Fruit fly (Drosophila melanogaster) whole organism, embryonic: ENCODE results near the gene Gcna.

Experiments used
- BEAF-32 ChIP-seq: fragments of 200-800 bp; sonication (Bioruptor generic); optimal IDR thresholded peaks from 3 replicates; lab custom pipeline; 2017; ENCODE audit warnings: missing biosample characterization, missing genetic modification characterization, mild to moderate bottlenecking, moderate library complexity, missing genetic modification reagents
- BtbVII ChIP-seq: fragments of 200-800 bp; sonication (Bioruptor generic); optimal IDR thresholded peaks from 3 replicates; lab custom pipeline; 2017; ENCODE audit warnings: missing biosample characterization, mild to moderate bottlenecking, missing genetic modification characterization
- CG10147 ChIP-seq: fragments of 200-800 bp; sonication (Bioruptor generic); optimal IDR thresholded peaks from 2 replicates; lab custom pipeline; 2019; ENCODE audit warnings: missing biosample characterization, mild to moderate bottlenecking, missing genetic modification characterization, moderate library complexity
- CG12942 ChIP-seq: fragments of 200-800 bp; sonication (Bioruptor generic); optimal IDR thresholded peaks from 3 replicates; lab custom pipeline; 2016; ENCODE audit warnings: missing biosample characterization, missing genetic modification characterization
- CG13123 ChIP-seq: fragments of 200-800 bp; sonication (Bioruptor generic); optimal IDR thresholded peaks from 2 replicates; lab custom pipeline; 2016; ENCODE audit warnings: missing biosample characterization, missing genetic modification characterization
- CG13775 ChIP-seq: fragments of 200-800 bp; sonication (Bioruptor generic); optimal IDR thresholded peaks from 3 replicates; lab custom pipeline; 2017; ENCODE audit warnings: missing biosample characterization, mild to moderate bottlenecking, missing genetic modification characterization
- CG1603 ChIP-seq: fragments of 200-800 bp; sonication (Bioruptor generic); optimal IDR thresholded peaks from 2 replicates; lab custom pipeline; 2019; ENCODE audit warnings: missing biosample characterization, mild to moderate bottlenecking, missing genetic modification characterization, moderate library complexity
- CG16779 ChIP-seq: fragments of 200-800 bp; sonication (Bioruptor generic); IDR thresholded peaks from 2 replicates; pipeline ENCODE4 v1.3.6; 2022; ENCODE audit warnings: missing biosample characterization, missing genetic modification characterization
- CG17361 ChIP-seq: fragments of 200-800 bp; sonication (Bioruptor generic); IDR thresholded peaks from 3 replicates; pipeline ENCODE4 v1.3.6; 2022; ENCODE audit warnings: missing biosample characterization, missing genetic modification characterization
- CG1792 ChIP-seq: fragments of 200-800 bp; sonication (Bioruptor generic); optimal IDR thresholded peaks from 2 replicates; lab custom pipeline; 2016; ENCODE audit warnings: missing biosample characterization, missing genetic modification characterization
- CG1832 ChIP-seq: fragments of 200-800 bp; sonication (Bioruptor generic); optimal IDR thresholded peaks from 2 replicates; lab custom pipeline; 2017; ENCODE audit warnings: missing biosample characterization, mild to moderate bottlenecking, missing genetic modification characterization, inconsistent platforms
- CG3065 ChIP-seq: fragments of 200-800 bp; sonication (Bioruptor generic); optimal IDR thresholded peaks from 2 replicates; lab custom pipeline; 2016; ENCODE audit warnings: missing biosample characterization, missing genetic modification characterization
- CG32772 ChIP-seq: fragments of 200-800 bp; sonication (Bioruptor generic); IDR thresholded peaks from 2 replicates; pipeline ENCODE4 v1.3.6; 2022; ENCODE audit warnings: missing biosample characterization, missing genetic modification characterization
- CG42726 ChIP-seq: fragments of 200-800 bp; sonication (Bioruptor generic); IDR thresholded peaks from 2 replicates; pipeline ENCODE4 v1.3.6; 2022; ENCODE audit warnings: missing biosample characterization, missing genetic modification characterization; ENCODE audit not compliant: partially characterized antibody
- CG8765 ChIP-seq: fragments of 200-800 bp; sonication (Bioruptor generic); IDR thresholded peaks from 2 replicates; pipeline ENCODE4 v1.3.6; 2022; ENCODE audit warnings: missing biosample characterization, missing genetic modification characterization
- CG9727 ChIP-seq: fragments of 200-800 bp; sonication (Bioruptor generic); optimal IDR thresholded peaks from 3 replicates; lab custom pipeline; 2017; ENCODE audit warnings: missing biosample characterization, mild to moderate bottlenecking, missing genetic modification characterization
- D ChIP-seq, 2 experiments: fragments of 200-800 bp in 1 of 2; fragments of >200 bp in 1 of 2; sonication (Bioruptor generic) in 1 of 2; optimal IDR thresholded peaks; 2 replicates in 1 of 2; 3 replicates in 1 of 2; lab custom pipeline; 2017; ENCODE audit warnings: mild to moderate bottlenecking in 1 of 2, missing biosample characterization in 1 of 2, missing genetic modification characterization in 1 of 2, missing genetic modification reagents in 1 of 2
- D19A ChIP-seq: fragments of 200-800 bp; optimal IDR thresholded peaks from 3 replicates; lab custom pipeline; 2019; ENCODE audit warnings: missing biosample characterization, mild to moderate bottlenecking, missing genetic modification characterization, moderate library complexity
- Dad ChIP-seq: fragments of 200-800 bp; sonication (Bioruptor generic); optimal IDR thresholded peaks from 3 replicates; lab custom pipeline; 2016; ENCODE audit warnings: missing biosample characterization, missing genetic modification characterization
- Dek ChIP-seq: fragments of 200-800 bp; sonication (Bioruptor generic); optimal IDR thresholded peaks from 3 replicates; lab custom pipeline; 2019; ENCODE audit warnings: missing biosample characterization, mild to moderate bottlenecking, missing genetic modification characterization, moderate library complexity
- Drgx ChIP-seq: fragments of 200-800 bp; sonication (Bioruptor generic); IDR thresholded peaks from 2 replicates; pipeline ENCODE4 v1.3.6; 2022; ENCODE audit warnings: missing biosample characterization, missing genetic modification characterization
- HLH3B ChIP-seq: fragments of 200-800 bp; sonication (Bioruptor generic); IDR thresholded peaks from 2 replicates; pipeline ENCODE4 v1.3.6; 2022; ENCODE audit warnings: missing biosample characterization, missing genetic modification characterization
- HLH54F ChIP-seq: fragments of 200-800 bp; sonication (Bioruptor generic); optimal IDR thresholded peaks from 3 replicates; lab custom pipeline; 2016; ENCODE audit warnings: missing biosample characterization, missing genetic modification characterization
- Kr ChIP-seq: fragments of 200-800 bp; sonication (Bioruptor generic); optimal IDR thresholded peaks from 2 replicates; lab custom pipeline; 2017; ENCODE audit warnings: missing biosample characterization, mild to moderate bottlenecking, missing genetic modification characterization
- Med ChIP-seq: fragments of 200-800 bp; sonication (Bioruptor generic); peaks from one replicate; lab custom pipeline; 2016; ENCODE audit warnings: missing biosample characterization, missing genetic modification characterization, mild to moderate bottlenecking, inconsistent platforms, moderate library complexity
- Opbp ChIP-seq: fragments of 200-800 bp; sonication (Bioruptor generic); IDR thresholded peaks from 3 replicates; pipeline ENCODE4 v1.3.6; 2022; ENCODE audit warnings: missing biosample characterization, missing genetic modification characterization; ENCODE audit not compliant: partially characterized antibody
- Sry-β ChIP-seq: fragments of 200-800 bp; sonication (Bioruptor generic); optimal IDR thresholded peaks from 2 replicates; lab custom pipeline; 2018; ENCODE audit warnings: missing biosample characterization, mild to moderate bottlenecking, missing genetic modification characterization, moderate library complexity
- bowl ChIP-seq: fragments of 200-800 bp; sonication (Bioruptor generic); IDR thresholded peaks from 2 replicates; pipeline ENCODE4 v1.3.6; 2022; ENCODE audit warnings: missing biosample characterization, missing genetic modification characterization
- bsh ChIP-seq, 2 experiments: fragments of 200-800 bp; sonication (Bioruptor generic); optimal IDR thresholded peaks; 2 replicates each; lab custom pipeline; 2017 to 2018; ENCODE audit warnings: mild to moderate bottlenecking in 2 of 2, missing biosample characterization in 2 of 2, missing genetic modification characterization in 2 of 2, moderate library complexity in 1 of 2
- cad ChIP-seq: fragments of >200 bp; optimal IDR thresholded peaks from 2 replicates; lab custom pipeline; 2017; ENCODE audit warnings: missing biosample characterization, missing genetic modification characterization
- cwo ChIP-seq: fragments of 200-800 bp; sonication (Bioruptor generic); optimal IDR thresholded peaks from 3 replicates; lab custom pipeline; 2017; ENCODE audit warnings: missing biosample characterization, missing genetic modification characterization, mild to moderate bottlenecking, moderate library complexity, missing genetic modification reagents
- gem ChIP-seq: fragments of 200-800 bp; sonication (Bioruptor generic); optimal IDR thresholded peaks from 2 replicates; lab custom pipeline; 2019; ENCODE audit warnings: missing biosample characterization, mild to moderate bottlenecking, missing genetic modification characterization, moderate library complexity
- grn ChIP-seq: fragments of 200-800 bp; sonication (Bioruptor generic); optimal IDR thresholded peaks from 3 replicates; lab custom pipeline; 2017; ENCODE audit warnings: missing biosample characterization, missing genetic modification characterization
- hbn ChIP-seq: fragments of 200-800 bp; sonication (Bioruptor generic); IDR thresholded peaks from 2 replicates; pipeline ENCODE4 v1.3.6; 2022; ENCODE audit warnings: missing biosample characterization, missing genetic modification characterization; ENCODE audit not compliant: partially characterized antibody
- lab ChIP-seq: fragments of 200-800 bp; sonication (Bioruptor generic); optimal IDR thresholded peaks from 3 replicates; lab custom pipeline; 2017; ENCODE audit warnings: missing biosample characterization, missing genetic modification characterization, mild to moderate bottlenecking, moderate library complexity, missing genetic modification reagents
- lbe ChIP-seq: fragments of 200-800 bp; sonication (Bioruptor generic); optimal IDR thresholded peaks from 2 replicates; lab custom pipeline; 2016; ENCODE audit warnings: missing biosample characterization, mild to moderate bottlenecking, missing genetic modification characterization
- nerfin-1 ChIP-seq: fragments of 200-800 bp; sonication (Bioruptor generic); optimal IDR thresholded peaks from 3 replicates; lab custom pipeline; 2019; ENCODE audit warnings: missing biosample characterization, mild to moderate bottlenecking, missing genetic modification characterization, moderate library complexity
- nom ChIP-seq: fragments of 200-800 bp; sonication (Bioruptor generic); optimal IDR thresholded peaks from 2 replicates; lab custom pipeline; 2017; ENCODE audit warnings: missing biosample characterization, missing genetic modification characterization, mild to moderate bottlenecking, moderate library complexity, missing genetic modification reagents
- oc ChIP-seq: fragments of 200-800 bp; sonication (Bioruptor generic); optimal IDR thresholded peaks from 2 replicates; lab custom pipeline; 2018; ENCODE audit warnings: missing biosample characterization, mild to moderate bottlenecking, missing genetic modification characterization, moderate library complexity
- pb ChIP-seq: fragments of 200-800 bp; sonication (Bioruptor generic); optimal IDR thresholded peaks from 3 replicates; lab custom pipeline; 2016; ENCODE audit warnings: missing biosample characterization, missing genetic modification characterization
- pros ChIP-seq: fragments of 200-800 bp; sonication (Bioruptor generic); optimal IDR thresholded peaks from 3 replicates; lab custom pipeline; 2019; ENCODE audit warnings: missing biosample characterization, mild to moderate bottlenecking, missing genetic modification characterization, moderate library complexity
- psq ChIP-seq: fragments of 200-800 bp; sonication (Bioruptor generic); optimal IDR thresholded peaks from 2 replicates; lab custom pipeline; 2017; ENCODE audit warnings: missing biosample characterization, missing genetic modification characterization
- pum ChIP-seq: fragments of 200-800 bp; sonication (Bioruptor generic); optimal IDR thresholded peaks from 2 replicates; lab custom pipeline; 2016; ENCODE audit warnings: missing biosample characterization, missing genetic modification characterization
- pzg ChIP-seq: fragments of 200-800 bp; sonication (Bioruptor generic); optimal IDR thresholded peaks from 3 replicates; lab custom pipeline; 2018; ENCODE audit warnings: missing biosample characterization, mild to moderate bottlenecking, missing genetic modification characterization, moderate library complexity
- row ChIP-seq: fragments of 200-800 bp; sonication (Bioruptor generic); IDR thresholded peaks from 3 replicates; pipeline ENCODE4 v1.3.6; 2022; ENCODE audit warnings: missing biosample characterization, missing genetic modification characterization
- sens ChIP-seq: fragments of 200-800 bp; sonication (Bioruptor generic); peaks from one replicate; lab custom pipeline; 2016; ENCODE audit warnings: missing biosample characterization, missing genetic modification characterization
- trem ChIP-seq: fragments of 200-800 bp; optimal IDR thresholded peaks from 3 replicates; lab custom pipeline; 2019; ENCODE audit warnings: missing biosample characterization, mild to moderate bottlenecking, missing genetic modification characterization, moderate library complexity
- zfh2 ChIP-seq: fragments of 200-800 bp; sonication (Bioruptor generic); optimal IDR thresholded peaks from 2 replicates; lab custom pipeline; 2016; ENCODE audit warnings: missing biosample characterization, missing genetic modification characterization

The Gcna gene

dm6 chrX:1842875-1843274 is 22.8 kb downstream of the Gcna start (continued):
- TF ChIP-seq BEAF-32 (no peak), Dek (no peak), Opbp (GFP tag; lab: Robert Waterston, UW) (no peak), pb (GFP tag; lab: Kevin White, UChicago) (no peak), grn (no peak), row (GFP tag; lab: Robert Waterston, UW) (no peak), BtbVII (GFP tag; lab: Kevin White, UChicago) (peak; percentile 35), pum (no peak), pros (GFP tag; lab: Kevin White, UChicago) (no peak), Dad (GFP tag; lab: Kevin White, UChicago) (no peak)
- TF ChIP-seq, all 482 proteins: peak for 36

- TF ChIP-seq Drgx (GFP tag; lab: Robert Waterston, UW) (peak; percentile 27; the same call in 1 of the 2 replicates), CG13123 (no peak), D19A (tag; lab: Kevin White, UChicago) (peak; percentile 87), CG3065 (GFP tag; lab: Kevin White, UChicago) (no peak), oc (tag; lab: Kevin White, UChicago) (no peak), CG13775 (GFP tag; lab: Kevin White, UChicago) (no peak), HLH54F (GFP tag; lab: Kevin White, UChicago) (no peak), CG32772 (GFP tag; lab: Robert Waterston, UW) (0 out of 2 replicates have a peak, but pooled peaks have one; percentile 33), CG8765 (GFP tag; lab: Robert Waterston, UW) (no peak), zfh2 (GFP tag; lab: Kevin White, UChicago) (no peak), lbe (GFP tag; lab: Kevin White, UChicago) (peak; percentile 9), HLH3B (GFP tag; lab: Robert Waterston, UW) (no peak), pzg (no peak), bowl (GFP tag; lab: Robert Waterston, UW) (no peak), Med (peak; percentile 58), nom (GFP tag; lab: Kevin White, UChicago) (peak; percentile 65), hbn (GFP tag; lab: Robert Waterston, UW) (no peak), trem (tag; lab: Kevin White, UChicago) (no peak), CG17361 (GFP tag; lab: Robert Waterston, UW) (no peak), lab (GFP tag; lab: Kevin White, UChicago) (no peak), bsh (GFP tag; optimal IDR thresholded peaks at IDR 0.05; lab: Kevin White, UChicago) (peak in 1 of 2 experiments; percentile 28), CG1603 (tag; lab: Kevin White, UChicago) (peak; percentile 3), Sry-β (GFP tag; lab: Kevin White, UChicago) (no peak), row (GFP tag; lab: Robert Waterston, UW) (peak; percentile 16; the same call in 1 of the 3 replicates), psq (GFP tag; lab: Kevin White, UChicago) (no peak), cwo (GFP tag; lab: Kevin White, UChicago) (no peak), cad (GFP tag; lab: Kevin White, UChicago) (no peak), gem (no peak), CG16779 (no peak), CG1832 (GFP tag; lab: Kevin White, UChicago) (no peak), CG1792 (no peak), CG42726 (GFP tag; lab: Robert Waterston, UW) (no peak), Kr (GFP tag; lab: Kevin White, UChicago) (no peak), CG12942 (no peak), nerfin-1 (tag; lab: Kevin White, UChicago) (no peak), sens (no peak), CG10147 (GFP tag; lab: Kevin White, UChicago) (no peak), CG9727 (peak; percentile 16), D (optimal IDR thresholded peaks at IDR 0.05; lab: Kevin White, UChicago) (no peak), D (GFP tag; optimal IDR thresholded peaks at IDR 0.05; lab: Kevin White, UChicago) (no peak)
- TF ChIP-seq, all 482 proteins: peak for 10
Observed at dm6 chrX:1840520-1840919, 25.1 kb downstream of the Gcna start.
